Worm (Caenorhabditis elegans) whole organism, early embryonic: ENCODE data around the gene Y111B2A.12.

Experiments
- B0310.2 ChIP-seq: sonication (generic microtip); optimal IDR thresholded peaks from 2 replicates; lab custom pipeline; 2016; ENCODE audit warnings: mild to moderate bottlenecking, missing genetic modification characterization, missing compliant biosample characterization
- F13C5.2 ChIP-seq: sonication (generic microtip); optimal IDR thresholded peaks from 2 replicates; lab custom pipeline; 2017; ENCODE audit warnings: mild to moderate bottlenecking, missing genetic modification characterization, inconsistent platforms, missing compliant biosample characterization
- aly-1 ChIP-seq: sonication (generic microtip); optimal IDR thresholded peaks from 2 replicates; lab custom pipeline; 2016; ENCODE audit warnings: missing genetic modification characterization, missing compliant biosample characterization
- ama-1 ChIP-seq: fragments of 150-350 bp; optimal IDR thresholded peaks from 2 replicates; lab custom pipeline; 2014
- ceh-13 ChIP-seq: fragments of 200-800 bp; sonication (Bioruptor generic); optimal IDR thresholded peaks from 2 replicates; lab custom pipeline; 2018; ENCODE audit warnings: mild to moderate bottlenecking, missing genetic modification characterization, missing compliant biosample characterization
- ceh-36 ChIP-seq: sonication (generic microtip); optimal IDR thresholded peaks from 2 replicates; lab custom pipeline; 2016; ENCODE audit warnings: missing genetic modification characterization, inconsistent platforms, missing compliant biosample characterization
- ets-7 ChIP-seq: sonication (generic microtip); optimal IDR thresholded peaks from 2 replicates; lab custom pipeline; 2016; ENCODE audit warnings: missing genotype, missing genetic modification characterization, missing compliant biosample characterization
- flt-1 ChIP-seq: fragments of 200-800 bp; sonication (Bioruptor generic); IDR thresholded peaks from 2 replicates; pipeline ENCODE4 v1.3.6; 2022; ENCODE audit warnings: missing genetic modification characterization, missing compliant biosample characterization
- hmg-4 ChIP-seq: fragments of 200-800 bp; sonication (Bioruptor generic); optimal IDR thresholded peaks from 2 replicates; lab custom pipeline; 2018; ENCODE audit warnings: mild to moderate bottlenecking, missing genetic modification characterization, missing compliant biosample characterization
- pes-1 ChIP-seq: fragments of 200-800 bp; sonication (Bioruptor generic); IDR thresholded peaks from 2 replicates; pipeline ENCODE4 v1.3.6; 2022; ENCODE audit warnings: missing genetic modification reagents, missing genetic modification characterization, missing compliant biosample characterization
- scrt-1 ChIP-seq: fragments of 200-800 bp; sonication (Bioruptor generic); IDR thresholded peaks from 2 replicates; pipeline ENCODE4 v1.3.6; 2022; ENCODE audit warnings: missing genetic modification characterization, missing compliant biosample characterization
- sea-1 ChIP-seq: fragments of 200-800 bp; sonication (Bioruptor generic); conservative IDR thresholded peaks from 2 replicates; pipeline ENCODE4 v1.3.6; 2022; ENCODE audit warnings: missing genetic modification characterization, missing compliant biosample characterization
- tbx-37 ChIP-seq: fragments of 200-800 bp; sonication (Bioruptor generic); conservative IDR thresholded peaks from 2 replicates; pipeline ENCODE4 v1.3.6; 2022; ENCODE audit warnings: missing genetic modification reagents, missing genetic modification characterization, missing compliant biosample characterization

DNA sequence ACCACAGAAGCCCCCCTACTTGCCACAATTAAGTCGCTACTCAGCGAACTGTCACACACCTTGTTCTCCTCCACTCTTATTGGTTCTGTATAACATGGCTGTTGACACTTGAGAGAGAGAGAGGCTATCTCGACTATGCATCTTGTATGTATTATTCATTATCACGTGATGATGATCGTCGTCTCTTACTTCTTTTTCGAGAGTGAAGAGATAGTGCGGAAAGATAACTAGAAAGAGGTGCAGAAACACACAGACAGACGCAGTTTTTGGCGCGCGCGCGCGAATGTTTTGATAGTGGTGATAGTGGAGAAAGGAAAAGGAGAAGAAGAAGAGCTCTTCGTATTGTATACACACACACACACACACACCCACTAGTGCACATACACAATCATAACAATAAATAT is 7.9 kb downstream of the Y111B2A.12 start:
- TF ChIP-seq ama-1 (no peak), ets-7 (tag; lab: Kevin White, UChicago) (no peak), ceh-13 (no peak), tbx-37 (GFP tag; lab: Robert Waterston, UW) (no peak), aly-1 (tag; lab: Kevin White, UChicago) (peak; percentile 9), F13C5.2 (tag; lab: Kevin White, UChicago) (no peak), pes-1 (GFP tag; lab: Robert Waterston, UW) (no peak), hmg-4 (GFP tag; lab: Kevin White, UChicago) (no peak), flt-1 (GFP tag; lab: Robert Waterston, UW) (no peak), ceh-36 (tag; lab: Kevin White, UChicago) (no peak), sea-1 (no peak), B0310.2 (tag; lab: Kevin White, UChicago) (no peak), scrt-1 (GFP tag; lab: Robert Waterston, UW) (no peak)
